Worm (Caenorhabditis elegans) whole organism, late embryonic: ENCODE results near the gene C36A4.10.

Experiments used
- C08G9.2 ChIP-seq: sonication (generic microtip); optimal IDR thresholded peaks from 2 replicates; lab custom pipeline; 2016; ENCODE audit warnings: mild to moderate bottlenecking, missing genetic modification characterization, moderate library complexity, missing compliant biosample characterization
- F13H6.1 ChIP-seq: sonication (generic microtip); optimal IDR thresholded peaks from 2 replicates; lab custom pipeline; 2016; ENCODE audit warnings: missing genetic modification characterization, missing compliant biosample characterization
- K02D7.2 ChIP-seq: sonication (generic microtip); optimal IDR thresholded peaks from 2 replicates; lab custom pipeline; 2017; ENCODE audit warnings: mild to moderate bottlenecking, missing genetic modification characterization, missing compliant biosample characterization
- K09A11.1 ChIP-seq: sonication (generic microtip); optimal IDR thresholded peaks from 2 replicates; lab custom pipeline; 2017; ENCODE audit warnings: antibody characterized with exemption, mild to moderate bottlenecking, missing genetic modification characterization, missing compliant biosample characterization; ENCODE audit not compliant: insufficient read depth
- Y22D7AL.16 ChIP-seq: sonication (generic microtip); optimal IDR thresholded peaks from 2 replicates; lab custom pipeline; 2016; ENCODE audit warnings: missing genetic modification characterization, missing compliant biosample characterization
- ahr-1 ChIP-seq: sonication (generic microtip); optimal IDR thresholded peaks from 2 replicates; lab custom pipeline; 2016; ENCODE audit warnings: missing genetic modification characterization, missing compliant biosample characterization
- ama-1 ChIP-seq: fragments of 150-350 bp; optimal IDR thresholded peaks from 2 replicates; lab custom pipeline; 2014
- ceh-14 ChIP-seq: sonication (generic microtip); optimal IDR thresholded peaks from 2 replicates; lab custom pipeline; 2016; ENCODE audit warnings: missing genotype, missing genetic modification characterization, missing compliant biosample characterization
- ceh-18 ChIP-seq: sonication (generic microtip); optimal IDR thresholded peaks from 2 replicates; lab custom pipeline; 2016; ENCODE audit warnings: missing genetic modification characterization, missing compliant biosample characterization
- ceh-2 ChIP-seq: sonication (generic microtip); optimal IDR thresholded peaks from 2 replicates; lab custom pipeline; 2016; ENCODE audit warnings: missing genotype, missing genetic modification characterization, missing compliant biosample characterization
- ceh-22 ChIP-seq: sonication (generic microtip); optimal IDR thresholded peaks from 2 replicates; lab custom pipeline; 2017; ENCODE audit warnings: missing biosample characterization, missing genetic modification characterization
- ceh-30 ChIP-seq: fragments of 150-350 bp; optimal IDR thresholded peaks from 2 replicates; lab custom pipeline; 2014; ENCODE audit warnings: missing biosample characterization, missing genetic modification characterization
- ceh-31 ChIP-seq: sonication (generic microtip); optimal IDR thresholded peaks from 2 replicates; lab custom pipeline; 2016; ENCODE audit warnings: missing genetic modification characterization, missing compliant biosample characterization
- ceh-34 ChIP-seq: sonication (generic microtip); optimal IDR thresholded peaks from 2 replicates; lab custom pipeline; 2016; ENCODE audit warnings: mild to moderate bottlenecking, missing genetic modification characterization, missing compliant biosample characterization
- ceh-48 ChIP-seq: sonication (generic microtip); optimal IDR thresholded peaks from 2 replicates; lab custom pipeline; 2016; ENCODE audit warnings: missing genetic modification characterization, inconsistent platforms, missing compliant biosample characterization
- dmd-4 ChIP-seq: sonication (generic microtip); optimal IDR thresholded peaks from 2 replicates; lab custom pipeline; 2016; ENCODE audit warnings: borderline replicate concordance, missing genetic modification characterization, missing compliant biosample characterization
- dve-1 ChIP-seq: sonication (generic microtip); optimal IDR thresholded peaks from 2 replicates; lab custom pipeline; 2017; ENCODE audit warnings: antibody characterized with exemption, mild to moderate bottlenecking, missing genetic modification characterization, missing compliant biosample characterization
- elt-4 ChIP-seq: sonication (generic microtip); optimal IDR thresholded peaks from 2 replicates; lab custom pipeline; 2016; ENCODE audit warnings: missing genetic modification characterization, missing compliant biosample characterization
- ets-4 ChIP-seq: sonication (generic microtip); optimal IDR thresholded peaks from 2 replicates; lab custom pipeline; 2016; ENCODE audit warnings: missing genetic modification characterization, missing compliant biosample characterization
- fax-1 ChIP-seq: sonication (generic microtip); optimal IDR thresholded peaks from 2 replicates; lab custom pipeline; 2016; ENCODE audit warnings: missing genotype, missing genetic modification characterization, missing compliant biosample characterization
- fkh-10 ChIP-seq: fragments of 150-350 bp; optimal IDR thresholded peaks from 2 replicates; lab custom pipeline; 2014; ENCODE audit warnings: missing biosample characterization, missing genetic modification reagents, missing genetic modification characterization
- gmeb-2 ChIP-seq: sonication (generic microtip); optimal IDR thresholded peaks from 2 replicates; lab custom pipeline; 2016; ENCODE audit warnings: missing genetic modification characterization, inconsistent platforms, missing compliant biosample characterization
- hlh-13 ChIP-seq: fragments of 200-800 bp; sonication (Bioruptor generic); optimal IDR thresholded peaks from 2 replicates; lab custom pipeline; 2018; ENCODE audit warnings: mild to moderate bottlenecking, missing genetic modification characterization, missing compliant biosample characterization
- hlh-15 ChIP-seq: sonication (generic microtip); optimal IDR thresholded peaks from 2 replicates; lab custom pipeline; 2016; ENCODE audit warnings: missing genetic modification characterization, missing compliant biosample characterization
- hlh-30 ChIP-seq: sonication (generic microtip); optimal IDR thresholded peaks from 2 replicates; lab custom pipeline; 2017; ENCODE audit warnings: antibody characterized with exemption, missing genetic modification characterization, missing compliant biosample characterization; ENCODE audit not compliant: insufficient read depth
- hlh-8 ChIP-seq: sonication (generic microtip); optimal IDR thresholded peaks from 2 replicates; lab custom pipeline; 2016; ENCODE audit warnings: missing genotype, missing genetic modification characterization, missing compliant biosample characterization
- lim-6 ChIP-seq: sonication (generic microtip); optimal IDR thresholded peaks from 2 replicates; lab custom pipeline; 2016; ENCODE audit warnings: missing genetic modification characterization, missing compliant biosample characterization
- mec-3 ChIP-seq: sonication (generic microtip); optimal IDR thresholded peaks from 2 replicates; lab custom pipeline; 2016; ENCODE audit warnings: borderline replicate concordance, missing genetic modification characterization, missing compliant biosample characterization
- nfya-1 ChIP-seq: sonication (generic microtip); optimal IDR thresholded peaks from 2 replicates; lab custom pipeline; 2017; ENCODE audit warnings: missing genetic modification characterization, mild to moderate bottlenecking, missing compliant biosample characterization, antibody characterized with exemption, moderate library complexity
- nhr-11 ChIP-seq: fragments of 150-350 bp; optimal IDR thresholded peaks from 2 replicates; lab custom pipeline; 2014; ENCODE audit warnings: missing biosample characterization, missing genetic modification characterization
- pat-9 ChIP-seq: fragments of 200-800 bp; sonication (Bioruptor generic); optimal IDR thresholded peaks from 2 replicates; lab custom pipeline; 2018; ENCODE audit warnings: mild to moderate bottlenecking, missing genetic modification characterization, moderate library complexity, missing compliant biosample characterization
- pax-1 ChIP-seq: fragments of 150-350 bp; optimal IDR thresholded peaks from 2 replicates; lab custom pipeline; 2014; ENCODE audit warnings: missing biosample characterization, missing genetic modification characterization
- pha-4 ChIP-seq: fragments of 150-350 bp; optimal IDR thresholded peaks from 2 replicates; lab custom pipeline; 2018; ENCODE audit warnings: missing biosample characterization, missing genetic modification reagents, missing genetic modification characterization
- pqm-1 ChIP-seq: sonication (generic microtip); optimal IDR thresholded peaks from 2 replicates; lab custom pipeline; 2016; ENCODE audit warnings: missing genetic modification characterization, missing compliant biosample characterization
- pros-1 ChIP-seq: fragments of 150-350 bp; optimal IDR thresholded peaks from 2 replicates; lab custom pipeline; 2014; ENCODE audit warnings: missing biosample characterization, missing genetic modification reagents, missing genetic modification characterization
- ref-2 ChIP-seq: sonication (generic microtip); optimal IDR thresholded peaks from 2 replicates; lab custom pipeline; 2016; ENCODE audit warnings: missing genetic modification characterization, missing compliant biosample characterization
- rnt-1 ChIP-seq: sonication (generic microtip); optimal IDR thresholded peaks from 2 replicates; lab custom pipeline; 2016; ENCODE audit warnings: missing genetic modification characterization, missing compliant biosample characterization
- sdc-2 ChIP-seq: sonication (generic microtip); optimal IDR thresholded peaks from 2 replicates; lab custom pipeline; 2016; ENCODE audit warnings: missing genotype, missing genetic modification characterization, missing compliant biosample characterization
- sox-2 ChIP-seq: fragments of 200-800 bp; sonication (Bioruptor generic); IDR thresholded peaks from 2 replicates; pipeline ENCODE4 v1.3.6; 2022; ENCODE audit warnings: missing genetic modification reagents, missing genetic modification characterization, missing compliant biosample characterization
- sox-4 ChIP-seq: sonication (generic microtip); optimal IDR thresholded peaks from 2 replicates; lab custom pipeline; 2017; ENCODE audit warnings: mild to moderate bottlenecking, missing genetic modification characterization, inconsistent platforms, missing compliant biosample characterization
- syd-9 ChIP-seq: sonication (generic microtip); optimal IDR thresholded peaks from 2 replicates; lab custom pipeline; 2016; ENCODE audit warnings: mild to moderate bottlenecking, missing genetic modification characterization, moderate library complexity, missing compliant biosample characterization
- tbx-2 ChIP-seq: sonication (generic microtip); optimal IDR thresholded peaks from 2 replicates; lab custom pipeline; 2016; ENCODE audit warnings: missing genetic modification characterization, missing compliant biosample characterization
- tbx-7 ChIP-seq: sonication (generic microtip); optimal IDR thresholded peaks from 2 replicates; lab custom pipeline; 2016; ENCODE audit warnings: missing genotype, missing genetic modification characterization, missing compliant biosample characterization
- unc-3 ChIP-seq, 2 experiments: fragments of 200-800 bp in 1 of 2; sonication (Bioruptor generic) in 1 of 2; sonication (generic microtip) in 1 of 2; conservative IDR thresholded peaks in 1 of 2; optimal IDR thresholded peaks in 1 of 2; 2 replicates each; pipeline versions ENCODE4 v1.3.6 to Lab custom; 2016 to 2022; ENCODE audit warnings: missing compliant biosample characterization in 2 of 2, missing genetic modification characterization in 2 of 2, missing genetic modification reagents in 1 of 2
- unc-42 ChIP-seq: sonication (generic microtip); optimal IDR thresholded peaks from 2 replicates; lab custom pipeline; 2016; ENCODE audit warnings: missing genotype, missing genetic modification characterization, missing compliant biosample characterization
- unc-55 ChIP-seq: sonication (generic microtip); optimal IDR thresholded peaks from 2 replicates; lab custom pipeline; 2017; ENCODE audit warnings: missing biosample characterization, missing genetic modification reagents, missing genetic modification characterization
- unc-86 ChIP-seq: sonication (generic microtip); optimal IDR thresholded peaks from 2 replicates; lab custom pipeline; 2016; ENCODE audit warnings: missing genetic modification characterization, missing compliant biosample characterization

The C36A4.10 gene

DNA sequence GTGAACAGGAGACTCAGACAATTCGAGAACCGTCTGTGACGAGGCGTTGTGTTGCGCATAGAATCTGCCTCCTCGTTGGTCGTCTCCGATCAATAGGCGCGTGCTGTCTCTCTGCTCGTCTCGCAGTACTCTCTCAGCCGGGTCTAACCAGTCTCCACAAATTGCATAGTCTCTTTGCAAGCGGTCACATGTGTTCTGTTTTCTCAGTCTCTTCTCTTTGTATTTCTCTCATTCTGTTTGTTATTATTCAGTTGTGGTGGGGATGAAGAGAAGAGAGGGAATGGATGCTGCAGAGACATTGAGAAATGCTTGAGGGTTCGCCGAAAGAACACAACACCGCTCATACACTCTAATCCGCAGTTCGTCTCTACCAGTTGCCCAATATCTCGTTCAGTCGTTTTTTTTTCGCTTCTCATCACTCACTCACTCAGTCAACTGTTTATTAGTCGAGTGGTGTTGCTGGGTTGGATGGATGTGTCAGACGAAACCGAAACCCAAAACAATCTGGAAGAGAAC is 29.8 kb downstream of the C36A4.10 start:
- TF ChIP-seq unc-3 (GFP tag; conservative IDR thresholded peaks at IDR 0.05; lab: Robert Waterston, UW) = no peak
- no peak for TF ChIP-seq unc-3 (tag; optimal IDR thresholded peaks at IDR 0.05; lab: Kevin White, UChicago)
- TF ChIP-seq pat-9 (tag; lab: Kevin White, UChicago) = peak; percentile 43
- TF ChIP-seq ama-1 = peak; percentile 30
- no peak for TF ChIP-seq pha-4
- peak; percentile 20 for TF ChIP-seq tbx-7 (tag; lab: Kevin White, UChicago)
- TF ChIP-seq syd-9 = peak; percentile 51
- TF ChIP-seq unc-55 = peak; percentile 99
- TF ChIP-seq ceh-30 = peak; percentile 94
- no peak for TF ChIP-seq ahr-1
- TF ChIP-seq ceh-31 = peak; percentile 92
- peak; percentile 76 for TF ChIP-seq ceh-48
- no peak for TF ChIP-seq ceh-22
- peak; percentile 18 for TF ChIP-seq fax-1
- peak; percentile 98 for TF ChIP-seq nfya-1
- no peak for TF ChIP-seq hlh-13
- no peak for TF ChIP-seq nhr-11 (tag; lab: Kevin White, UChicago)
- peak; percentile 96 for TF ChIP-seq rnt-1 (tag; lab: Kevin White, UChicago)
- peak; percentile 78 for TF ChIP-seq pax-1 (tag; lab: Kevin White, UChicago)
- peak; percentile 81 for TF ChIP-seq dmd-4 (tag; lab: Kevin White, UChicago)
- TF ChIP-seq ceh-18 (tag; lab: Kevin White, UChicago) = peak; percentile 96
- no peak for TF ChIP-seq mec-3 (tag; lab: Kevin White, UChicago)
- TF ChIP-seq ref-2 (tag; lab: Kevin White, UChicago) = peak; percentile 91
- TF ChIP-seq hlh-30 (tag; lab: Kevin White, UChicago) = peak; percentile 100
- peak; percentile 53 for TF ChIP-seq sdc-2 (tag; lab: Kevin White, UChicago)
- TF ChIP-seq ceh-34 (tag; lab: Kevin White, UChicago) = peak; percentile 93
- no peak for TF ChIP-seq elt-4 (tag; lab: Kevin White, UChicago)
- TF ChIP-seq unc-86 (tag; lab: Kevin White, UChicago) = peak; percentile 62
- peak; percentile 38 for TF ChIP-seq sox-2
- peak; percentile 31 for TF ChIP-seq ceh-14 (tag; lab: Kevin White, UChicago)
- peak; percentile 78 for TF ChIP-seq ets-4
- TF ChIP-seq hlh-15 (tag; lab: Kevin White, UChicago) = no peak
- peak; percentile 91 for TF ChIP-seq dve-1 (tag; lab: Kevin White, UChicago)
- TF ChIP-seq F13H6.1 (tag; lab: Kevin White, UChicago) = peak; percentile 85
- peak; percentile 85 for TF ChIP-seq unc-42 (tag; lab: Kevin White, UChicago)
- TF ChIP-seq fkh-10 (GFP tag; lab: Kevin White, UChicago) = no peak
- TF ChIP-seq Y22D7AL.16 = no peak
- peak; percentile 37 for TF ChIP-seq lim-6
- peak; percentile 86 for TF ChIP-seq tbx-2 (tag; lab: Kevin White, UChicago)
- TF ChIP-seq C08G9.2 (tag; lab: Kevin White, UChicago) = peak; percentile 41
- TF ChIP-seq gmeb-2 (tag; lab: Kevin White, UChicago) = no peak
- peak; percentile 79 for TF ChIP-seq ceh-2 (tag; lab: Kevin White, UChicago)
- peak; percentile 95 for TF ChIP-seq pros-1 (tag; lab: Kevin White, UChicago)
- TF ChIP-seq hlh-8 = peak; percentile 37
- peak; percentile 13 for TF ChIP-seq pqm-1
- peak; percentile 18 for TF ChIP-seq sox-4 (tag; lab: Kevin White, UChicago)
- no peak for TF ChIP-seq K02D7.2 (tag; lab: Kevin White, UChicago)
- TF ChIP-seq K09A11.1 (tag; lab: Kevin White, UChicago) = peak; percentile 71
